Fruit fly (Drosophila melanogaster): ENCODE data around the gene Ubi-p63E.

Ubi-p63E gene

DNA sequence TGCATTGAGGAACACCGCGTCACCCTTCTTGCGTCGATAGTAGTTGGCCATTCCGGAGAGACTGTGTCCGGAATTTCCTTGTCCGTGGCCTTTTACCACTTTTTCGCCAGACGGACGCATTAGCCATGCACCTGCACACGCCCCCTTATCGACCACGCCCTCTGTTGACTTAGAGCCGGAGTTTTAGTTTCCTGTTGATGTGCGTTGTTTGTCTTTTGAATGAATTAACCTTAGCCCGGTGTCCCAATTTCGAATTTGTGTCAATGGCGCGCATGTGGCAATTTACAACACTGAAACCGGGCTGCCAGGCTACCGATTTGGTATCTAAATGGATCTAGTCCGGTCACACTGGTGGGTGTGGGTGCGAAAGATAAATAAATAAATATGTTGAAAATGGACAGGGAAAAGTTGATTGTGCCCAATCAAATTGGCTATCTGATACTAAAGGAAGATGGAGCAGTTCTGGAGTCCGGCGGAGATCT, 6.4 kb downstream of the Ubi-p63E start, which contains the start of the genes Gr63a and Lamtor4:
Gr63a (minus strand) TSS at position 51 of the 482 bp plus-strand sequence.
Lamtor4 (plus strand) TSS at position 348 of the 482 bp plus-strand sequence.
- TF ChIP-seq Hr78 (GFP tag; optimal IDR thresholded peaks at IDR 0.05), result no peak
- no peak for TF ChIP-seq Vsx2 (GFP tag; optimal IDR thresholded peaks at IDR 0.05; ENCODE audit: partially characterized antibody)
- TF ChIP-seq CrebA (GFP tag; optimal IDR thresholded peaks at IDR 0.05; ENCODE audit: borderline replicate concordance), result no peak
- no peak for TF ChIP-seq sage (GFP tag; optimal IDR thresholded peaks at IDR 0.05)
- no peak for TF ChIP-seq Hr83 (GFP tag; optimal IDR thresholded peaks at IDR 0.05; ENCODE audit: poor library complexity, severe bottlenecking)
- TF ChIP-seq usp (GFP tag; optimal IDR thresholded peaks at IDR 0.05), result no peak
- peak; percentile 11 for TF ChIP-seq HLH106 (tag; optimal IDR thresholded peaks at IDR 0.05)
- peak; percentile 44 for TF ChIP-seq rgr (GFP tag; optimal IDR thresholded peaks at IDR 0.05)
- TF ChIP-seq Jra (GFP tag; optimal IDR thresholded peaks at IDR 0.05), result no peak
- TF ChIP-seq N (GFP tag; optimal IDR thresholded peaks at IDR 0.05), result no peak
- TF ChIP-seq Dfd (GFP tag; optimal IDR thresholded peaks at IDR 0.05), result no peak
- peak; percentile 13 for TF ChIP-seq br (GFP tag; optimal IDR thresholded peaks at IDR 0.05)
- TF ChIP-seq foxo (GFP tag; optimal IDR thresholded peaks at IDR 0.05), result peak in 1 of 2 experiments; percentile 33
- no peak for TF ChIP-seq Rel (GFP tag; optimal IDR thresholded peaks at IDR 0.05)
- peak; percentile 57 for TF ChIP-seq Rel (tag; optimal IDR thresholded peaks at IDR 0.05)
- TF ChIP-seq jim (GFP tag; optimal IDR thresholded peaks at IDR 0.05), result no peak
- TF ChIP-seq pan (optimal IDR thresholded peaks at IDR 0.05), result no peak
- no peak for TF ChIP-seq dsf (GFP tag; optimal IDR thresholded peaks at IDR 0.05; ENCODE audit: borderline replicate concordance)
- no peak for TF ChIP-seq Myc (optimal IDR thresholded peaks at IDR 0.05)
- no peak for TF ChIP-seq Abd-B (GFP tag; optimal IDR thresholded peaks at IDR 0.05)
- no peak for TF ChIP-seq GATAd (GFP tag; optimal IDR thresholded peaks at IDR 0.05)
- no peak for TF ChIP-seq Dif (GFP tag; optimal IDR thresholded peaks at IDR 0.05; ENCODE audit: partially characterized antibody)
- peak; percentile 24 for TF ChIP-seq Sp1 (GFP tag; optimal IDR thresholded peaks at IDR 0.05)
- no peak for TF ChIP-seq CG9705 (GFP tag; optimal IDR thresholded peaks at IDR 0.05)
- no peak for TF ChIP-seq fru (GFP tag; optimal IDR thresholded peaks at IDR 0.05)
- no peak for TF ChIP-seq OdsH (GFP tag; optimal IDR thresholded peaks at IDR 0.05)
- TF ChIP-seq tai (GFP tag; optimal IDR thresholded peaks at IDR 0.05), result no peak
- no peak for TF ChIP-seq dmrt93B (GFP tag; optimal IDR thresholded peaks at IDR 0.05)
- no peak for TF ChIP-seq lola (GFP tag; optimal IDR thresholded peaks at IDR 0.05)
- TF ChIP-seq sv (GFP tag; optimal IDR thresholded peaks at IDR 0.05), result no peak
- TF ChIP-seq CG32264 (GFP tag; optimal IDR thresholded peaks at IDR 0.05), result no peak
- TF ChIP-seq dl (GFP tag; optimal IDR thresholded peaks at IDR 0.05; ENCODE audit: insufficient read depth in 1 of 2, partially characterized antibody in 2 of 2), result no peak
- no peak for TF ChIP-seq ey (GFP tag; optimal IDR thresholded peaks at IDR 0.05)
- TF ChIP-seq Hnf4 (GFP tag; optimal IDR thresholded peaks at IDR 0.05), result no peak
- TF ChIP-seq brk (GFP tag; optimal IDR thresholded peaks at IDR 0.05), result no peak
- TF ChIP-seq Mio (GFP tag; optimal IDR thresholded peaks at IDR 0.05), result no peak
- TF ChIP-seq woc (GFP tag; optimal IDR thresholded peaks at IDR 0.05), result no peak
- peak; percentile 32 for TF ChIP-seq psq (GFP tag; optimal IDR thresholded peaks at IDR 0.05)
- peak; percentile 41 for TF ChIP-seq h (GFP tag; optimal IDR thresholded peaks at IDR 0.05)

DNA sequence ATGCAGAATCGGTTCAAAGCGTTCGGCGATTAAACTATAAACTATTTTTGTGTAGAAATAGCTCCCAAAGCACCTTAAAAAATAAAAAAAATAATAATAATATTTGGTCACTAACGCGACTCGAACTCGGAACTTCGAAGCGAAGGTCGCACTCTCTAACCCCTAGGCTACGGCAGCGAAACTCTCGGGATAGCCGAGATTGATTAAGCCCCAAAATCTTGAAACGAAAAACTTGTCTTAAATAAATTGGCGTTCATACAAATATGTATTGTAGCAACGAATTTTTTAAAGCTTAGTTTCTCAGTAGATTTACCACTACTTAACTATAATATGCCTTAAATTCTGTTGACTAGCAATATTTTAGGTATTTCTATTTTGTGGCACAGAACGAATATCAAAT, 8.6 kb downstream of the Ubi-p63E start:
- no peak for TF ChIP-seq CG32264 (GFP tag; optimal IDR thresholded peaks at IDR 0.05)
- no peak for TF ChIP-seq Dif (GFP tag; optimal IDR thresholded peaks at IDR 0.05; ENCODE audit: partially characterized antibody)
- no peak for TF ChIP-seq OdsH (GFP tag; optimal IDR thresholded peaks at IDR 0.05)
- TF ChIP-seq psq (GFP tag; optimal IDR thresholded peaks at IDR 0.05), result no peak
- no peak for TF ChIP-seq pan (optimal IDR thresholded peaks at IDR 0.05)
- no peak for TF ChIP-seq ey (GFP tag; optimal IDR thresholded peaks at IDR 0.05)
- no peak for TF ChIP-seq usp (GFP tag; optimal IDR thresholded peaks at IDR 0.05)

DNA sequence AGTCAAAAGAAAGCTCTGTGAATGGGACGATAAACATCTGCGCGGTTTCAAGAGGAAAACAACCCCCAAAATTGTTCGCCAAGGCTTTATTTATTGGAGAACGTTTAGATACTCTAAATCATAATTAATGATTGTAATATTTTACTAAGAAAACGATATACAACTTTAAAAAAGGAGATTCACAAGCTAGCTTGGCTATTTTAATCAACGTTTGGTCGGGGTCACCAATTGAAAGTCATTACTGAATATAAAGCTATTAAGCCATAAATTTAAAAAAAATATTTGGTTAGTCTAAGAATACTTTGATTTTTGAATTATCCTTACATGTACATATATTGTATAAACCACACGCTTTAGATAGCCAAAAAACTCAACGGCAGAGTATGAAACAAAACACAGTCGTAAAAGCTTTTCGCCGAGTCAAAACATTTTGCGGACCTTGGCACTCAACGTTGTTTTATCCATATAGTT, 10.8 kb downstream of the Ubi-p63E start, which contains the start of gene Fie:
Fie (plus strand) TSS at position 421 of the 471 bp plus-strand sequence.
- TF ChIP-seq brk (GFP tag; optimal IDR thresholded peaks at IDR 0.05) (no peak), Mio (GFP tag; optimal IDR thresholded peaks at IDR 0.05) (no peak), HLH106 (tag; optimal IDR thresholded peaks at IDR 0.05) (peak; percentile 23), Hnf4 (GFP tag; optimal IDR thresholded peaks at IDR 0.05) (peak; percentile 17), tai (GFP tag; optimal IDR thresholded peaks at IDR 0.05) (no peak), Sp1 (GFP tag; optimal IDR thresholded peaks at IDR 0.05) (peak; percentile 54), foxo (GFP tag; optimal IDR thresholded peaks at IDR 0.05) (peak in 1 of 2 experiments; percentile 34), woc (GFP tag; optimal IDR thresholded peaks at IDR 0.05) (peak; percentile 32), br (GFP tag; optimal IDR thresholded peaks at IDR 0.05) (peak; percentile 25), ey (GFP tag; optimal IDR thresholded peaks at IDR 0.05) (peak; percentile 47), CG32264 (GFP tag; optimal IDR thresholded peaks at IDR 0.05) (no peak), OdsH (GFP tag; optimal IDR thresholded peaks at IDR 0.05) (peak; percentile 55), Hr78 (GFP tag; optimal IDR thresholded peaks at IDR 0.05) (no peak), fru (GFP tag; optimal IDR thresholded peaks at IDR 0.05) (peak; percentile 46), h (GFP tag; optimal IDR thresholded peaks at IDR 0.05) (peak; percentile 33), Hr83 (GFP tag; optimal IDR thresholded peaks at IDR 0.05; ENCODE audit: poor library complexity, severe bottlenecking) (no peak), dsf (GFP tag; optimal IDR thresholded peaks at IDR 0.05; ENCODE audit: borderline replicate concordance) (no peak), psq (GFP tag; optimal IDR thresholded peaks at IDR 0.05) (peak; percentile 28), rgr (GFP tag; optimal IDR thresholded peaks at IDR 0.05) (peak; percentile 53)

Data from whole organism, wandering third instar larva.